Fruit fly (Drosophila melanogaster) whole organism: ENCODE measurements around the gene CG33258.

Experiments used
- CG8478 ChIP-seq: fragments of >200 bp; optimal IDR thresholded peaks from 2 replicates; lab custom pipeline; 2018; ENCODE audit warnings: inconsistent platforms
- Dll ChIP-seq: fragments of >200 bp; optimal IDR thresholded peaks from 2 replicates; lab custom pipeline; 2017
- EcR ChIP-seq, 2 experiments: fragments of >200 bp; optimal IDR thresholded peaks; 2 replicates each; lab custom pipeline; 2017; ENCODE audit warnings: missing biosample characterization in 2 of 2, missing genetic modification characterization in 2 of 2, missing genetic modification reagents in 2 of 2
- pan ChIP-seq: fragments of >200 bp; optimal IDR thresholded peaks from 2 replicates; lab custom pipeline; 2017
- psq ChIP-seq: fragments of >200 bp; optimal IDR thresholded peaks from 2 replicates; lab custom pipeline; 2017
- usp ChIP-seq: fragments of >200 bp; optimal IDR thresholded peaks from 2 replicates; lab custom pipeline; 2017; ENCODE audit warnings: missing biosample characterization, missing genetic modification characterization, mixed read lengths

The CG33258 gene

DNA sequence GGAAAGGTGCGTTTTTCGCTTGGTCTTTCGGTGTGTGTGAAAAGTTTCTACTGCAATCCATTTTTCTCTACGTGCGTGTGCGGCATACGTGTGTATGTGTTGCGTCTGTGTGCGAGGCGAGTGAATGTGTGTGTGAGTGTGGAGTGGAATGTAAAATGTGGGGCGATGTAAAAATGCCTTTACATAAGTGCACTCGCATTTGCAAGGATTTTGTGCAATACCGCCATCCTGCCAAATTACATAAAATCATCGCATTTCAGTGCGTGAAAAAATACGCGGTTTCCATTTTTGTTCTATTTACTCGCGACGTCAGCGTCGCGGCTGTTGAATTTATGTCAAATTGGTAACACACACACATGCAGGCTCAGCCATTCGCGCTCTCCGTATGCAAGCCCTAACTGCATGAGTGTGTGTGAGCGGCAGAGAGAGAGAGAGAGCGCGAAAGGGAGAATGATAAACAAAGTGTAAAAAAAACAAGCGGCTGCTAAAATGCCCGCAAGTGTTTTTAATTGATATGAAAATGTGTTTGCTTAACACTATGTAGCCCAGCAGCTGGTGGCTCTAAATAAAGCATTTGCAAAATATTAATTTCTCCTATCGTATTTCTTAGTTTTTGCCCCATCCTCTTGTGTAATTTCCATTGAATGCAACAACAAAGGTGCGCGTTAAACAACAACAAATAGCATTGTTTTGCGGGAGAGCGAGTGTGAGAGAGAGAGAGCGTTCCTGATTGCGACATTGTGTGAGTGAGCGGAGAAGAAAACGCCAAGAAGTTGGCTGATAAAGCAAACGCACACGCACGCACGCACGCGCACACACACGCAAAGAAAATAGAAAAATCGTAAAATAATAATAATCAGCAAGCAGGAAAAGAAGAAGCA is 30.0 kb upstream of the CG33258 start:
- TF ChIP-seq CG8478 (lab: Kevin White, UChicago) (peak; percentile 99), psq (lab: Kevin White, UChicago) (no peak), Dll (lab: Kevin White, UChicago) (peak; percentile 84), pan (peak; percentile 66)

DNA sequence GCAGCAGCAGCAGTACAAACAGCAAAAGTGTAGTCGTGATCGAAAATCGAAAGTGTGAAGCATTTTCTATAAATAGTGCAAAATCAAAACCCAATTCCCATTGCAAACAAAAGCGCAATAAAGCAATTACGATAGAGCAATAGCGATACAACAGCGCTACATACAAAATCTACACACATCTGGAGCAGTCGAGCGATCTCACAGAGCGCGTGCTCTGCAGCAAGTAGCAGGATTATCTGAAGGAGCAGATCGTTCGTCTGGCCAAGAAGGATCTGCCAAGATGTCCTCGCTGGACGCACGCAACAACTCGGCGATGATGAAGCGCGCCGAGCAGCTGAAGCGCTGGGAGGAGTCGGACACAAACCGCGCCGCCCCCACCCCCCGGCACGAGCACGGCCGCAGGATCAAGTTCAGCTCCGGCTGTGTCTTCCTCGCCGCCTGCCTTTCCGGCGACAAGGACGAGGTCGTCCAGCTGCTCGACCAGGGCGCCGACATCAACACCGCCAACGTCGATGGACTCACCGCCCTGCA is 29.3 kb upstream of the CG33258 start:
- TF ChIP-seq pan: no peak
- TF ChIP-seq EcR (GFP tag; optimal IDR thresholded peaks at IDR 0.05; lab: Kevin White, UChicago): no peak
- TF ChIP-seq psq (lab: Kevin White, UChicago): no peak
- no peak for TF ChIP-seq Dll (lab: Kevin White, UChicago)
- no peak for TF ChIP-seq usp (GFP tag; lab: Kevin White, UChicago)
- TF ChIP-seq CG8478 (lab: Kevin White, UChicago): no peak

- TF ChIP-seq pan (no peak), psq (lab: Kevin White, UChicago) (no peak), usp (GFP tag; lab: Kevin White, UChicago) (no peak), CG8478 (lab: Kevin White, UChicago) (no peak), EcR (GFP tag; optimal IDR thresholded peaks at IDR 0.05; lab: Kevin White, UChicago) (no peak), Dll (lab: Kevin White, UChicago) (no peak)
These were observed 28.3 kb upstream of the CG33258 start for dm6 chr3L:16054095-16054494.

dm6 chr3L:16056101-16056891 is 26.1 kb upstream of the CG33258 start:
- TF ChIP-seq pan (no peak), CG8478 (lab: Kevin White, UChicago) (no peak), EcR (GFP tag; optimal IDR thresholded peaks at IDR 0.05; lab: Kevin White, UChicago) (no peak), Dll (lab: Kevin White, UChicago) (no peak)

- TF ChIP-seq CG8478 (lab: Kevin White, UChicago): no peak
- TF ChIP-seq psq (lab: Kevin White, UChicago): no peak
- TF ChIP-seq pan: no peak
These were observed 21.3 kb upstream of the CG33258 start for dm6 chr3L:16060806-16061600.

- no peak for TF ChIP-seq pan
- TF ChIP-seq CG8478 (lab: Kevin White, UChicago): no peak
- no peak for TF ChIP-seq psq (lab: Kevin White, UChicago)
- TF ChIP-seq EcR (GFP tag; optimal IDR thresholded peaks at IDR 0.05; lab: Kevin White, UChicago): no peak
- TF ChIP-seq usp (GFP tag; lab: Kevin White, UChicago): no peak
These were observed 1.3 kb downstream of the CG33258 start, which contains the start of gene CG13075 for dm6 chr3L:16083693-16084092. Gene CG13075, plus strand, starts transcription at chr3L:16083993.

- no peak for TF ChIP-seq pan
- TF ChIP-seq Dll (lab: Kevin White, UChicago): no peak
- no peak for TF ChIP-seq CG8478 (lab: Kevin White, UChicago)
- TF ChIP-seq EcR (GFP tag; optimal IDR thresholded peaks at IDR 0.05; lab: Kevin White, UChicago): no peak
- TF ChIP-seq psq (lab: Kevin White, UChicago): no peak
- TF ChIP-seq usp (GFP tag; lab: Kevin White, UChicago): no peak
These were observed 5.0 kb downstream of the CG33258 start, which contains the start of gene Tasp1 for dm6 chr3L:16087323-16087816. Gene Tasp1, minus strand, starts transcription at chr3L:16087525.

dm6 chr3L:16090330-16090803 is 8.0 kb downstream of the CG33258 start, which contains the start of the genes CG5235 and ClC-c:
Gene CG5235, minus strand, starts transcription at chr3L:16090392.
Gene ClC-c, plus strand, starts transcription at chr3L:16090454.
- TF ChIP-seq Dll (lab: Kevin White, UChicago): no peak
- TF ChIP-seq pan: no peak
- TF ChIP-seq usp (GFP tag; lab: Kevin White, UChicago): no peak
- no peak for TF ChIP-seq CG8478 (lab: Kevin White, UChicago)
- no peak for TF ChIP-seq psq (lab: Kevin White, UChicago)
- TF ChIP-seq EcR (GFP tag; optimal IDR thresholded peaks at IDR 0.05; lab: Kevin White, UChicago): no peak

DNA sequence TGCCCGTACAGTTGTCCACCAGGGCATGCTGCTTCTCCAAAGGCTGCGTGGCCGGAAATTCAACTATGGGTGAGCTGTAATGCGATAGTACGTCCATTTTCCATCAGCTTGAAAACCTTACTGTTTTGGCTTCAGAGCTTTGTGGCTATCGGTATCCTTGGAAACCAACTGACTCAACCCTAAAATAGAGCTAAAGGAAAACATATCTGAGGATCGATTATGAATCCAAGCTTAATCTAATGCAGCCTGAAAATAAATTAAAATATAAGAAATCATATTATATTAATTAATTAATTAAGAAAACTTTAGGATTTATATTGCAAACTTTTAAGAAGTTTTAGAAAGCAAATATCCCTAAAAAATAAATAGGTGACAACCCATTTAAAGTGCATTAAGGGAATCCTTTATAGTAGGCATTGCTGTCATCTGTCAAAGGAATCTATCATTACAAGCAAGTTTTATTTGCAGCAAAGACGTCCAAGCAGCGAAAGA is 15.1 kb downstream of the CG33258 start, which contains the start of the genes CG13074 and ATPsynbetaL:
CG13074 (minus strand) TSS at position 101 of the 492 bp plus-strand sequence.
ATPsynbetaL (plus strand) TSS at position 442 of the 492 bp plus-strand sequence.
- TF ChIP-seq EcR (GFP tag; optimal IDR thresholded peaks at IDR 0.05; lab: Kevin White, UChicago): no peak
- TF ChIP-seq Dll (lab: Kevin White, UChicago): no peak
- TF ChIP-seq psq (lab: Kevin White, UChicago): no peak
- no peak for TF ChIP-seq CG8478 (lab: Kevin White, UChicago)

DNA sequence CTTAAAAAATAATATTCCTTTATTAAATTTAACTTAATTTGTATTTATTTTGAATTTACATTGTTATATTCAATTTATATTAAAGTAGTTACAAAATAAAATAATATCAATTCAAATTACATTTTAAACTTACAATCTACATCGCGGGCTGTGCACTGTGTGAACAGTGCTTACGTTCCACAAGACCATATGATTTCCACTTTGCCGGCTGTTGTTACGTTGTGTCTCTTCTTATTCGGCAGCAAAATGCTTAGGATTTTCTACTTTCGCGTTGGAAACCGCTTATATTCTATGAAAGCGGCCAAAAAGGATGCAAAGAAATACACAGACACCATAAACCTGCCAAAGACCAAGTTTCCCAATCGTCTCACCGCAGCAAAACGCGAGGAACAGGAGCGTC is 17.7 kb downstream of the CG33258 start, which contains the start of gene IleRS-m:
IleRS-m (plus strand) TSS at position 222 of the 400 bp plus-strand sequence.
- TF ChIP-seq EcR (GFP tag; optimal IDR thresholded peaks at IDR 0.05; lab: Kevin White, UChicago): no peak
- TF ChIP-seq psq (lab: Kevin White, UChicago): no peak
- TF ChIP-seq Dll (lab: Kevin White, UChicago): no peak
- no peak for TF ChIP-seq usp (GFP tag; lab: Kevin White, UChicago)
- TF ChIP-seq CG8478 (lab: Kevin White, UChicago): no peak
- no peak for TF ChIP-seq pan
